Fruit fly (Drosophila melanogaster): ENCODE data around the gene CG31211.

CG31211 gene

DNA sequence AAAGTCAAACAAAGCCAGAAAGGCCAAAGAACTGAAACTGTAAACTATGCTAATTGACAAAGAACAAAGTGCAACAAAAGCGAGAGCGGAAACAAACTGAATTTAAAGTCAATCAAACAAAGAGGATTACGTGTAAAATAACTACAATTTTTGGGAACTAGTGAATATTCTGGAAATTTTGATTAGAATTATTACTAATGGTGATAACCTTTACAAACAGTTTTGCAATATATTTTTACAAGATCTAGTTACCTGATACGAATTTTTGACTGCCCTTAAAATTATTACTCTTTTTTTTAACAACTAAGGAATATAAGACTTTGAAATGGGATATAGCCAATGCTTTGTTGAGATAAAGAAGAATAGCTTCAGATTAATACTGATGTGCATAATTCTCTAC lies 18.5 kb upstream of the CG31211 start, which contains the start of gene CG14731:
CG14731 (plus strand) TSS at position 301 of the 400 bp plus-strand sequence.
- TF ChIP-seq brk (GFP tag; optimal IDR thresholded peaks at IDR 0.05) (no peak), psq (GFP tag; optimal IDR thresholded peaks at IDR 0.05) (no peak), h (GFP tag; optimal IDR thresholded peaks at IDR 0.05) (no peak), pan (optimal IDR thresholded peaks at IDR 0.05) (no peak), woc (GFP tag; optimal IDR thresholded peaks at IDR 0.05) (no peak), sage (GFP tag; optimal IDR thresholded peaks at IDR 0.05) (no peak), ey (GFP tag; optimal IDR thresholded peaks at IDR 0.05) (no peak), br (GFP tag; optimal IDR thresholded peaks at IDR 0.05) (no peak), CG9705 (GFP tag; optimal IDR thresholded peaks at IDR 0.05) (no peak), jim (GFP tag; optimal IDR thresholded peaks at IDR 0.05) (no peak), HLH106 (tag; optimal IDR thresholded peaks at IDR 0.05) (no peak), tai (GFP tag; optimal IDR thresholded peaks at IDR 0.05) (no peak), CG32264 (GFP tag; optimal IDR thresholded peaks at IDR 0.05) (no peak), lola (GFP tag; optimal IDR thresholded peaks at IDR 0.05) (no peak), Mio (GFP tag; optimal IDR thresholded peaks at IDR 0.05) (no peak), Rel (GFP tag; optimal IDR thresholded peaks at IDR 0.05) (no peak), Rel (tag; optimal IDR thresholded peaks at IDR 0.05) (no peak), Myc (optimal IDR thresholded peaks at IDR 0.05) (no peak), fru (GFP tag; optimal IDR thresholded peaks at IDR 0.05) (no peak), sv (GFP tag; optimal IDR thresholded peaks at IDR 0.05) (no peak), Abd-B (GFP tag; optimal IDR thresholded peaks at IDR 0.05) (no peak)

DNA sequence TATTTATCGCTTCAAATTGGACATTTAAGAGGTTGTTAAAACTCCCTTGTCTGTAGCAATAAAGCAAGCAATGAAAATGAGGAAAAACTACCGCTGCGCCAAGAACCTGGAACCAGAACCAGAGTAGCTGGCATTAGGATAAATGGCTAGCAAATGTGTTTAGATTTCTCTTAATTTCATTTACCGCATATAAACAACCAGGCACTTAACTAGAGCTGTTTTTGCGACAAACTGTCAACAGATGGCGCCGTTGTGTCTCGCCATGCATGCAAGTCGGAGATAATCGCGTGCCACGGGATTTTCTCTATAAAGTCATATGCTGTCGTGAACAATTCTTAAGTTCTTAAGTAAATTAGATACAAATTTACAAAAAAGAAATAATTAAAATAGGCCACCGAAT lies 15.6 kb upstream of the CG31211 start:
- TF ChIP-seq Vsx2 (GFP tag; optimal IDR thresholded peaks at IDR 0.05; ENCODE audit: partially characterized antibody) (no peak), usp (GFP tag; optimal IDR thresholded peaks at IDR 0.05) (no peak), ey (GFP tag; optimal IDR thresholded peaks at IDR 0.05) (no peak), Hr78 (GFP tag; optimal IDR thresholded peaks at IDR 0.05) (no peak)

DNA sequence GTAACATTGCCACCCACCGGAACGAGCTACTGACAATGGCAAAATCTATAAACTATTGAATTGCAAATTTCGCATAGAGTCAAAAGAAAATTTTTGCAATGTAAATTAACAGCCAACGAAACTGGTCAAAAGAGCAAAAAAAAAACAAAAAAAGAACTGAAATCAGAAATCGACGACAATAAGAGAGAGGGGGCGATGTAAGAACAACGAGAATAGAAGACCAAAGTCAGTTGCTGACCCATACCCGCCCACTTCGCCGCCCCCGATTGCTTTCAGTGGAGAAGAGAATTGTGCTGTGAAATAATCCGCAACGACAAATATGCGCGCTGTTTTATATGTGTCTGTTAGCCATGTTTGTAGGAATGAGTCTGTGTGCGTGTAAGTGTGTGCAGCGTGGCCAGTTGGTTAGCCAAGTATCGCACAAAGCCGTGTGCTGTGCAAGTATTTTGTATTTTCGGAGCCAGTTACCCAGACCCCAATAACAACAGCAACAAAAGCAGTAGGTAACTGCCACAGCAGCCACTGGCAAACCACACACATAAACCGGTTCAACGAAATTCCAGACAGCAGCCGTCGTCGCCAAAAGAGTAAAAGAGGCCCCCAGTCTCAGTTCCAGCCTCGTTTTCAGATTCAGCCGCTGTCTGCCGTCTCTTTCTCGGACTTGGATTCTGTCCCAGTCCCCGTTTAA lies 11.9 kb upstream of the CG31211 start:
- TF ChIP-seq Hnf4 (GFP tag; optimal IDR thresholded peaks at IDR 0.05) (no peak), brk (GFP tag; optimal IDR thresholded peaks at IDR 0.05) (no peak), Jra (GFP tag; optimal IDR thresholded peaks at IDR 0.05) (peak; percentile 9), GATAd (GFP tag; optimal IDR thresholded peaks at IDR 0.05) (no peak), sage (GFP tag; optimal IDR thresholded peaks at IDR 0.05) (peak; percentile 32), N (GFP tag; optimal IDR thresholded peaks at IDR 0.05) (no peak), dl (GFP tag; optimal IDR thresholded peaks at IDR 0.05; ENCODE audit: insufficient read depth in 1 of 2, partially characterized antibody in 2 of 2) (peak; percentile 2 to 26), Rel (GFP tag; optimal IDR thresholded peaks at IDR 0.05) (peak; percentile 8), Rel (tag; optimal IDR thresholded peaks at IDR 0.05) (no peak), br (GFP tag; optimal IDR thresholded peaks at IDR 0.05) (peak; percentile 20), Mio (GFP tag; optimal IDR thresholded peaks at IDR 0.05) (no peak), Hr83 (GFP tag; optimal IDR thresholded peaks at IDR 0.05; ENCODE audit: poor library complexity, severe bottlenecking) (peak; percentile 26), CG9705 (GFP tag; optimal IDR thresholded peaks at IDR 0.05) (no peak), woc (GFP tag; optimal IDR thresholded peaks at IDR 0.05) (peak; percentile 56), tai (GFP tag; optimal IDR thresholded peaks at IDR 0.05) (no peak), Dfd (GFP tag; optimal IDR thresholded peaks at IDR 0.05) (no peak), pan (optimal IDR thresholded peaks at IDR 0.05) (no peak), dmrt93B (GFP tag; optimal IDR thresholded peaks at IDR 0.05) (no peak), Dif (GFP tag; optimal IDR thresholded peaks at IDR 0.05; ENCODE audit: partially characterized antibody) (peak; percentile 48), rgr (GFP tag; optimal IDR thresholded peaks at IDR 0.05) (peak; percentile 21), OdsH (GFP tag; optimal IDR thresholded peaks at IDR 0.05) (peak; percentile 31), CG32264 (GFP tag; optimal IDR thresholded peaks at IDR 0.05) (no peak), lola (GFP tag; optimal IDR thresholded peaks at IDR 0.05) (no peak), fru (GFP tag; optimal IDR thresholded peaks at IDR 0.05) (peak; percentile 52), dsf (GFP tag; optimal IDR thresholded peaks at IDR 0.05; ENCODE audit: borderline replicate concordance) (no peak), Myc (optimal IDR thresholded peaks at IDR 0.05) (no peak), h (GFP tag; optimal IDR thresholded peaks at IDR 0.05) (peak; percentile 43), jim (GFP tag; optimal IDR thresholded peaks at IDR 0.05) (no peak), Vsx2 (GFP tag; optimal IDR thresholded peaks at IDR 0.05; ENCODE audit: partially characterized antibody) (peak; percentile 30), Sp1 (GFP tag; optimal IDR thresholded peaks at IDR 0.05) (no peak), sv (GFP tag; optimal IDR thresholded peaks at IDR 0.05) (no peak), Abd-B (GFP tag; optimal IDR thresholded peaks at IDR 0.05) (no peak), ey (GFP tag; optimal IDR thresholded peaks at IDR 0.05) (peak; percentile 44), usp (GFP tag; optimal IDR thresholded peaks at IDR 0.05) (no peak), Hr78 (GFP tag; optimal IDR thresholded peaks at IDR 0.05) (no peak), CrebA (GFP tag; optimal IDR thresholded peaks at IDR 0.05; ENCODE audit: borderline replicate concordance) (peak; percentile 67), psq (GFP tag; optimal IDR thresholded peaks at IDR 0.05) (peak; percentile 51), foxo (GFP tag; optimal IDR thresholded peaks at IDR 0.05) (peak in 1 of 2 experiments; percentile 55), HLH106 (tag; optimal IDR thresholded peaks at IDR 0.05) (no peak)

Measured in whole organism, wandering third instar larva.